Worm (Caenorhabditis elegans) whole organism, L4 larva: ENCODE data around the gene spcs-3.

Experiments used
- F44E2.7 ChIP-seq: fragments of 200-800 bp; sonication (Bioruptor generic); IDR thresholded peaks from 2 replicates; pipeline ENCODE4 v2.1.2; 2022; ENCODE audit warnings: missing genetic modification characterization, missing compliant biosample characterization
- F49E8.2 ChIP-seq: sonication (generic microtip); optimal IDR thresholded peaks from 2 replicates; lab custom pipeline; 2016; ENCODE audit warnings: missing compliant biosample characterization, mild to moderate bottlenecking, missing genetic modification characterization, borderline replicate concordance
- T20F7.1 ChIP-seq: fragments of 200-800 bp; sonication (Bioruptor generic); optimal IDR thresholded peaks from 2 replicates; lab custom pipeline; 2018; ENCODE audit warnings: mild to moderate bottlenecking, missing genetic modification characterization, missing compliant biosample characterization
- Y75B8A.6 ChIP-seq: fragments of 200-800 bp; sonication (Bioruptor generic); IDR thresholded peaks from 2 replicates; pipeline ENCODE4 v1.3.6; 2022; ENCODE audit warnings: missing genetic modification reagents, missing genetic modification characterization, missing compliant biosample characterization
- aha-1 ChIP-seq: fragments of 150-350 bp; peaks from one replicate; lab custom pipeline; 2014; ENCODE audit warnings: missing biosample characterization, missing genetic modification characterization
- aly-2 ChIP-seq: sonication (generic microtip); optimal IDR thresholded peaks from 2 replicates; lab custom pipeline; 2018; ENCODE audit warnings: missing biosample characterization, missing genetic modification characterization
- ama-1 ChIP-seq: fragments of 150-350 bp; optimal IDR thresholded peaks from 2 replicates; lab custom pipeline; 2014; ENCODE audit warnings: inconsistent platforms, mixed read lengths
- ceh-20 ChIP-seq: fragments of 200-800 bp; sonication (Bioruptor generic); IDR thresholded peaks from 2 replicates; pipeline ENCODE4 v1.3.6; 2022; ENCODE audit warnings: missing genetic modification reagents, missing genetic modification characterization, missing compliant biosample characterization
- ces-1 ChIP-seq: fragments of 150-350 bp; sonication (generic microtip); optimal IDR thresholded peaks from 4 replicates; lab custom pipeline; 2014; ENCODE audit warnings: missing biosample characterization, missing genetic modification reagents, missing genetic modification characterization
- dmd-8 ChIP-seq: fragments of 200-800 bp; sonication (Bioruptor generic); IDR thresholded peaks from 2 replicates; pipeline ENCODE4 v1.3.6; 2022; ENCODE audit warnings: missing genetic modification characterization, missing compliant biosample characterization
- fos-1 ChIP-seq: fragments of 150-350 bp; optimal IDR thresholded peaks from 2 replicates; lab custom pipeline; 2014; ENCODE audit warnings: missing biosample characterization, missing genetic modification characterization
- hlh-30 ChIP-seq: sonication (generic microtip); optimal IDR thresholded peaks from 2 replicates; lab custom pipeline; 2017; ENCODE audit warnings: antibody characterized with exemption, mild to moderate bottlenecking, missing genetic modification characterization, missing compliant biosample characterization; ENCODE audit not compliant: insufficient read depth
- lin-1 ChIP-seq: fragments of 200-800 bp; sonication (Bioruptor generic); IDR thresholded peaks from 2 replicates; pipeline ENCODE4 v1.3.6; 2022; ENCODE audit warnings: missing genetic modification reagents, missing genetic modification characterization, missing compliant biosample characterization
- lin-13 ChIP-seq: fragments of 150-350 bp; optimal IDR thresholded peaks from 2 replicates; lab custom pipeline; 2014; ENCODE audit warnings: missing biosample characterization, missing genetic modification reagents, missing genetic modification characterization
- lin-38 ChIP-seq: fragments of 200-800 bp; sonication (Bioruptor generic); IDR thresholded peaks from 2 replicates; pipeline ENCODE4 v1.3.6; 2022; ENCODE audit warnings: missing genetic modification reagents, missing genetic modification characterization, missing compliant biosample characterization
- lin-39 ChIP-seq: fragments of 150-350 bp; optimal IDR thresholded peaks from 2 replicates; lab custom pipeline; 2014; ENCODE audit warnings: missing biosample characterization, missing genetic modification reagents, missing genetic modification characterization
- lir-3 ChIP-seq: sonication (generic microtip); optimal IDR thresholded peaks from 2 replicates; lab custom pipeline; 2016; ENCODE audit warnings: mild to moderate bottlenecking, missing genetic modification characterization, missing compliant biosample characterization
- mdt-29 ChIP-seq: fragments of 200-800 bp; sonication (Bioruptor generic); IDR thresholded peaks from 2 replicates; pipeline ENCODE4 v1.3.6; 2022; ENCODE audit warnings: missing genetic modification reagents, missing genetic modification characterization, missing compliant biosample characterization
- mep-1 ChIP-seq: fragments of 150-350 bp; sonication (generic microtip); optimal IDR thresholded peaks from 3 replicates; lab custom pipeline; 2014; ENCODE audit warnings: missing biosample characterization, missing genetic modification characterization
- mxl-2 ChIP-seq: fragments of 200-800 bp; sonication (Bioruptor generic); conservative IDR thresholded peaks from 2 replicates; pipeline ENCODE4 v1.3.6; 2022; ENCODE audit warnings: missing genetic modification reagents, missing genetic modification characterization, missing compliant biosample characterization
- mxl-3 ChIP-seq: fragments of 200-800 bp; sonication (Bioruptor generic); optimal IDR thresholded peaks from 2 replicates; lab custom pipeline; 2018; ENCODE audit warnings: mild to moderate bottlenecking, missing genetic modification characterization, missing compliant biosample characterization
- nhr-11 ChIP-seq: fragments of 150-350 bp; optimal IDR thresholded peaks from 2 replicates; lab custom pipeline; 2014; ENCODE audit warnings: missing biosample characterization, missing genetic modification characterization
- nhr-25 ChIP-seq: sonication (generic microtip); optimal IDR thresholded peaks from 2 replicates; lab custom pipeline; 2017; ENCODE audit warnings: missing genetic modification characterization, mild to moderate bottlenecking, missing compliant biosample characterization, antibody characterized with exemption, moderate library complexity, borderline replicate concordance; ENCODE audit not compliant: insufficient read depth
- nhr-28 ChIP-seq: fragments of 150-350 bp; optimal IDR thresholded peaks from 2 replicates; lab custom pipeline; 2014; ENCODE audit warnings: missing biosample characterization, missing genetic modification characterization
- nhr-77 ChIP-seq: fragments of 150-350 bp; optimal IDR thresholded peaks from 2 replicates; lab custom pipeline; 2014; ENCODE audit warnings: missing biosample characterization, missing genetic modification characterization
- pqm-1 ChIP-seq: sonication (generic microtip); optimal IDR thresholded peaks from 2 replicates; lab custom pipeline; 2017; ENCODE audit warnings: missing biosample characterization, missing genetic modification characterization
- saeg-2 ChIP-seq: fragments of 200-800 bp; sonication (Bioruptor generic); IDR thresholded peaks from 2 replicates; pipeline ENCODE4 v1.3.6; 2022; ENCODE audit warnings: missing genetic modification reagents, missing genetic modification characterization, missing compliant biosample characterization
- skn-1 ChIP-seq: fragments of 150-350 bp; optimal IDR thresholded peaks from 2 replicates; lab custom pipeline; 2014; ENCODE audit warnings: missing biosample characterization, missing genetic modification characterization
- snpc-4 ChIP-seq: fragments of 150-350 bp; optimal IDR thresholded peaks from 2 replicates; lab custom pipeline; 2014; ENCODE audit warnings: missing biosample characterization, missing genetic modification characterization
- spr-1 ChIP-seq: sonication (generic microtip); optimal IDR thresholded peaks from 2 replicates; lab custom pipeline; 2016; ENCODE audit warnings: mild to moderate bottlenecking, missing genetic modification characterization, missing compliant biosample characterization
- tag-97 ChIP-seq: fragments of 200-800 bp; sonication (Bioruptor generic); IDR thresholded peaks from 2 replicates; pipeline ENCODE4 v1.3.6; 2022; ENCODE audit warnings: missing genetic modification characterization, missing compliant biosample characterization
- unc-39 ChIP-seq: sonication (generic microtip); optimal IDR thresholded peaks from 2 replicates; lab custom pipeline; 2017; ENCODE audit warnings: missing biosample characterization, missing genetic modification characterization
- unc-62 ChIP-seq, 3 experiments: fragments of 150-350 bp in 1 of 3; sonication (generic microtip); optimal IDR thresholded peaks in 2 of 3; peaks in 1 of 3; 1 replicate in 1 of 3; 2 replicates in 2 of 3; lab custom pipeline; 2014 to 2017; ENCODE audit warnings: missing biosample characterization in 3 of 3, missing genetic modification characterization in 3 of 3, missing genetic modification reagents in 3 of 3, missing genotype in 1 of 3
- zip-11 ChIP-seq: fragments of 200-800 bp; sonication (Bioruptor generic); IDR thresholded peaks from 2 replicates; pipeline ENCODE4 v1.3.6; 2022; ENCODE audit warnings: missing genetic modification characterization, missing compliant biosample characterization
- ztf-11 ChIP-seq: fragments of 150-350 bp; optimal IDR thresholded peaks from 2 replicates; lab custom pipeline; 2014; ENCODE audit warnings: missing biosample characterization, missing genetic modification characterization

spcs-3 gene

DNA sequence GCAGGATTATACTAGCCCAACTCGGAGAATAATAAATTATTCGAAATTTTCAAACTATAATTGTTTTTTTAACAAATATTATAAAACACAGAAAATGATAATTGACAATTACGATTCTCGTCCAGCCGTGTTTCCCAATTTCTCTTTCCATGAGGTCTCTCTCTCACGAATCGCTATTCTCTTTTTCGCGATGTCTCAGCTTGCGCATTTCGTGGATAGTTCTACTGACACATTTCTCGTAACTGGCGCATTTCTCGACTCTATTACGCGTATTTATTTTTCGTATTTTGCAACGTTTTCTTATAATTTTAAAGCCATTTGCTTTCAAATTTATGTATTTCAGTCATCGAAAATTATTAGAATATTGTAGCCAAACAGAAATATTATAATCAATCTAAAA is 1.0 kb upstream of the spcs-3 start (continued):
- TF ChIP-seq nhr-25 (tag; lab: Kevin White, UChicago) (peak; percentile 96), snpc-4 (tag; lab: Kevin White, UChicago) (no peak), dmd-8 (GFP tag; lab: Robert Waterston, UW) (peak; percentile 83), lin-13 (GFP tag; lab: Kevin White, UChicago) (peak; percentile 99), Y75B8A.6 (GFP tag; lab: Robert Waterston, UW) (peak; percentile 98), lir-3 (tag; lab: Kevin White, UChicago) (peak; percentile 85), nhr-11 (tag; lab: Kevin White, UChicago) (peak; percentile 99), hlh-30 (tag; lab: Kevin White, UChicago) (peak; percentile 93), ama-1 (lab: Kevin White, UChicago) (peak; percentile 85), mdt-29 (GFP tag; lab: Robert Waterston, UW) (no peak; the same call in 1 of the 2 replicates), F44E2.7 (GFP tag; lab: Robert Waterston, UW) (peak; percentile 76; the same call in 1 of the 2 replicates), ztf-11 (tag; lab: Kevin White, UChicago) (no peak), zip-11 (GFP tag; lab: Robert Waterston, UW) (no peak), tag-97 (GFP tag; lab: Robert Waterston, UW) (0 out of 2 replicates have a peak, but pooled peaks have one; percentile 83), skn-1 (tag; lab: Kevin White, UChicago) (no peak), mxl-2 (GFP tag; lab: Robert Waterston, UW) (peak; percentile 89), lin-39 (tag; lab: Kevin White, UChicago) (peak; percentile 83), fos-1 (tag; lab: Kevin White, UChicago) (no peak)

- TF ChIP-seq ceh-20 (GFP tag; lab: Robert Waterston, UW) (no peak), spr-1 (tag; lab: Kevin White, UChicago) (no peak), ama-1 (lab: Kevin White, UChicago) (no peak)
Observed at ce11 chrIII:8044187-8044586, 630 bp upstream of the spcs-3 start, which contains the start of gene K12H4.5. Gene K12H4.5, plus strand, starts transcription at chrIII:8044487.

ce11 chrIII:8045734-8046133 is 917 bp downstream of the spcs-3 start, which contains the start of gene K12H4.3:
Gene K12H4.3, plus strand, starts transcription at chrIII:8046034.
- 0 out of 2 replicates have a peak, but pooled peaks have one; percentile 20 for TF ChIP-seq lin-38 (GFP tag; lab: Robert Waterston, UW)
- TF ChIP-seq aly-2 (tag; lab: Kevin White, UChicago) = no peak
- peak in 1 of 2 experiments; percentile 79 for TF ChIP-seq unc-62 (GFP tag; optimal IDR thresholded peaks at IDR 0.05 in 1 of 2; lab: Kevin White, UChicago)
- TF ChIP-seq unc-62 (tag; optimal IDR thresholded peaks at IDR 0.05; lab: Kevin White, UChicago) = no peak
- 0 out of 2 replicates have a peak, but pooled peaks have one; percentile 8 for TF ChIP-seq lin-1 (GFP tag; lab: Robert Waterston, UW)

ce11 chrIII:8047412-8047811 is 2.6 kb downstream of the spcs-3 start, which contains the start of gene K12H4.2:
Gene K12H4.2, plus strand, starts transcription at chrIII:8047712.
- TF ChIP-seq aha-1 (tag; lab: Kevin White, UChicago) = no peak
- no peak for TF ChIP-seq mxl-3 (GFP tag; lab: Kevin White, UChicago)
- no peak for TF ChIP-seq saeg-2
- no peak for TF ChIP-seq mep-1 (tag; lab: Kevin White, UChicago)
- no peak for TF ChIP-seq nhr-77 (tag; lab: Kevin White, UChicago)
- TF ChIP-seq unc-39 (tag; lab: Kevin White, UChicago) = no peak
- no peak for TF ChIP-seq ces-1 (GFP tag; lab: Kevin White, UChicago)

DNA sequence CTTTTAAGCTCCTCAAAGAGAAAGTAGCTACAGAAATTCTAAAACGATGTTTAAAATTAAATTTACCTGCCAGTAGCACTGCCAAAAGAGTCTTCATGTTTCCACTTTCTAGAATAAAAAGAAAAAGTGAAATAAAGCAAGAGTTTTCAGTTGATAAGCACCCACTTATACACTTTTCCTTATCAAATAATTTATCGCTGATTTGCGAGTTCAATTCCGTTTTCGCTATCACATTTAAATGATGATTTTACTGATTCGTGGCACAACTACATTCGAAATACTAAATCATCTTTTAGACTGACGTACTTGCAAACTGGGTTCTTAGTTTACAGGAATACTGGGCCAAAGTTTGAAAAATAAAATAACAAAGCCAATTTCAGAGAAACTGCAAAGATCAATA is 6.1 kb downstream of the spcs-3 start, which contains the start of gene K12H4.7:
Gene K12H4.7, minus strand, starts transcription at position 138 of the 400 bp plus-strand sequence.
- TF ChIP-seq lin-38 (GFP tag; lab: Robert Waterston, UW) = no peak
- peak; percentile 1 for TF ChIP-seq aha-1 (tag; lab: Kevin White, UChicago)
- peak; percentile 36 for TF ChIP-seq T20F7.1 (GFP tag; lab: Kevin White, UChicago)
- peak; percentile 91 for TF ChIP-seq pqm-1
- TF ChIP-seq F49E8.2 (tag; lab: Kevin White, UChicago) = no peak
- TF ChIP-seq nhr-28 = peak; percentile 76
